Worm (Caenorhabditis elegans) whole organism, L3 larva: Measurements from ENCODE around the gene E02H1.6.

Experiments used
- ama-1 ChIP-seq: fragments of 150-350 bp; optimal IDR thresholded peaks from 2 replicates; lab custom pipeline; 2018
- egl-27 ChIP-seq: sonication (generic microtip); optimal IDR thresholded peaks from 4 replicates; lab custom pipeline; 2017; ENCODE audit warnings: missing biosample characterization, missing genetic modification reagents, missing genetic modification characterization
- fkh-10 ChIP-seq: sonication (generic microtip); optimal IDR thresholded peaks from 2 replicates; lab custom pipeline; 2017; ENCODE audit warnings: missing biosample characterization, missing genetic modification reagents, missing genetic modification characterization
- fos-1 ChIP-seq: fragments of 150-350 bp; optimal IDR thresholded peaks from 2 replicates; lab custom pipeline; 2014; ENCODE audit warnings: missing biosample characterization, missing genetic modification characterization
- jun-1 ChIP-seq: fragments of 150-350 bp; optimal IDR thresholded peaks from 2 replicates; lab custom pipeline; 2014; ENCODE audit warnings: missing biosample characterization, missing genetic modification reagents, missing genetic modification characterization
- mml-1 ChIP-seq: fragments of 150-350 bp; sonication (generic microtip); optimal IDR thresholded peaks from 3 replicates; lab custom pipeline; 2014; ENCODE audit warnings: missing biosample characterization, missing genetic modification characterization
- nhr-12 ChIP-seq: fragments of 150-350 bp; optimal IDR thresholded peaks from 2 replicates; lab custom pipeline; 2014; ENCODE audit warnings: missing biosample characterization, missing genetic modification characterization
- pqm-1 ChIP-seq: fragments of 150-350 bp; optimal IDR thresholded peaks from 2 replicates; lab custom pipeline; 2017; ENCODE audit warnings: missing biosample characterization, missing genetic modification characterization, inconsistent platforms
- tbx-2 ChIP-seq: sonication (generic microtip); optimal IDR thresholded peaks from 2 replicates; lab custom pipeline; 2016; ENCODE audit warnings: mild to moderate bottlenecking, missing genetic modification characterization, missing compliant biosample characterization
- unc-62 ChIP-seq: fragments of 150-350 bp; sonication (generic microtip); optimal IDR thresholded peaks from 4 replicates; lab custom pipeline; 2014; ENCODE audit warnings: missing biosample characterization, missing genetic modification reagents, missing genetic modification characterization

DNA sequence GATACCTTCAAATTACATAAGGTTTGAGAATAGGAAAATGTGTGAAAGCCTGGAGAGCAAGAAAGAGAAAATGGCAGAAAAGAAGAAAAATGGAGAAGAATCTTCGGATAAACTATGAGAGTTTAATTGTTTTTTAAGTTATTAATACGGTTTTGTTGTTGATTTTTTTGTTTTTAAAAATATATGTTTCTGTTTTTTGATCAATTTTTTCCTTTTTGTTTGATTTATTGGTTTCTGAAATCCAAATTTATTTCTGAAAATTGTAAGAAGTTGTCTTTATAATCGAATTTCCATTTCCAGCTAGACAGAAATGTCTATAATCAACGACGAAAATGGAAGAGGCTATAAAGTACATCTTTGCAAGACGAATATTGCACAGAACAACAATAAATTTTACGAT lies 3.8 kb upstream of the E02H1.6 start, which contains the start of gene parp-2:
- TF ChIP-seq egl-27 (tag; lab: Kevin White, UChicago) (no peak), pqm-1 (tag; lab: Kevin White, UChicago) (no peak), fkh-10 (no peak), unc-62 (GFP tag; lab: Kevin White, UChicago) (no peak), mml-1 (tag; lab: Kevin White, UChicago) (no peak), tbx-2 (no peak), fos-1 (tag; lab: Kevin White, UChicago) (no peak), nhr-12 (tag; lab: Kevin White, UChicago) (no peak), ama-1 (no peak), jun-1 (tag; lab: Kevin White, UChicago) (no peak)
